Fruit fly (Drosophila melanogaster) whole organism, prepupa: Measurements from ENCODE around the gene CG5973.

Source experiments
- CG10631 ChIP-seq: fragments of 200-800 bp; sonication (Bioruptor generic); optimal IDR thresholded peaks from 2 replicates; lab custom pipeline; 2016; ENCODE audit warnings: missing biosample characterization, missing genetic modification characterization
- CG10669 ChIP-seq: fragments of 200-800 bp; sonication (Bioruptor generic); optimal IDR thresholded peaks from 3 replicates; lab custom pipeline; 2018; ENCODE audit warnings: missing biosample characterization, mild to moderate bottlenecking, missing genetic modification characterization, moderate library complexity
- CG11294 ChIP-seq: fragments of 200-800 bp; sonication (Bioruptor generic); IDR thresholded peaks from 2 replicates; pipeline ENCODE4 v1.3.6; 2022; ENCODE audit warnings: missing biosample characterization, missing genetic modification characterization
- CG1621 ChIP-seq: fragments of 200-800 bp; sonication (Bioruptor generic); optimal IDR thresholded peaks from 3 replicates; lab custom pipeline; 2018; ENCODE audit warnings: missing biosample characterization, mild to moderate bottlenecking, missing genetic modification characterization
- CG16779 ChIP-seq: fragments of 200-800 bp; sonication (Bioruptor generic); optimal IDR thresholded peaks from 3 replicates; lab custom pipeline; 2017; ENCODE audit warnings: missing biosample characterization, mild to moderate bottlenecking, missing genetic modification characterization
- CG3032 ChIP-seq: fragments of 200-800 bp; optimal IDR thresholded peaks from 2 replicates; lab custom pipeline; 2019; ENCODE audit warnings: missing biosample characterization, mild to moderate bottlenecking, missing genetic modification characterization, moderate library complexity
- CG31627 ChIP-seq: fragments of 200-800 bp; sonication (Bioruptor generic); optimal IDR thresholded peaks from 3 replicates; lab custom pipeline; 2016; ENCODE audit warnings: missing biosample characterization, missing genetic modification characterization
- CG32006 ChIP-seq: fragments of 200-800 bp; sonication (Bioruptor generic); optimal IDR thresholded peaks from 3 replicates; lab custom pipeline; 2017; ENCODE audit warnings: missing biosample characterization, mild to moderate bottlenecking, missing genetic modification characterization
- CG34406 ChIP-seq: fragments of 200-800 bp; sonication (Bioruptor generic); optimal IDR thresholded peaks from 3 replicates; lab custom pipeline; 2016; ENCODE audit warnings: missing biosample characterization, missing genetic modification characterization
- CG3919 ChIP-seq: fragments of 200-800 bp; sonication (Bioruptor generic); optimal IDR thresholded peaks from 3 replicates; lab custom pipeline; 2016; ENCODE audit warnings: missing biosample characterization, missing genetic modification characterization
- CG4318 ChIP-seq: fragments of 200-800 bp; sonication (Bioruptor generic); optimal IDR thresholded peaks from 3 replicates; lab custom pipeline; 2017; ENCODE audit warnings: missing biosample characterization, mild to moderate bottlenecking, missing genetic modification characterization
- CG6163 ChIP-seq: fragments of 200-800 bp; sonication (Bioruptor generic); IDR thresholded peaks from 3 replicates; pipeline ENCODE4 v1.3.6; 2022; ENCODE audit warnings: missing biosample characterization, missing genetic modification characterization
- CG6792 ChIP-seq: fragments of 200-800 bp; sonication (Bioruptor generic); optimal IDR thresholded peaks from 3 replicates; lab custom pipeline; 2016; ENCODE audit warnings: missing biosample characterization, missing genetic modification characterization
- CG6854 ChIP-seq: fragments of 200-800 bp; sonication (Bioruptor generic); optimal IDR thresholded peaks from 2 replicates; lab custom pipeline; 2017; ENCODE audit warnings: missing biosample characterization, mild to moderate bottlenecking, missing genetic modification characterization
- CG8119 ChIP-seq: fragments of 200-800 bp; sonication (Bioruptor generic); IDR thresholded peaks from 3 replicates; pipeline ENCODE4 v1.3.6; 2022; ENCODE audit warnings: missing biosample characterization, missing genetic modification characterization
- CG8632 ChIP-seq: fragments of 200-800 bp; sonication (Bioruptor generic); optimal IDR thresholded peaks from 3 replicates; lab custom pipeline; 2016; ENCODE audit warnings: missing biosample characterization, missing genetic modification characterization
- CG9139 ChIP-seq: fragments of 200-800 bp; sonication (Bioruptor generic); optimal IDR thresholded peaks from 3 replicates; lab custom pipeline; 2017; ENCODE audit warnings: missing biosample characterization, mild to moderate bottlenecking, missing genetic modification characterization
- Eip75B ChIP-seq: fragments of 200-800 bp; sonication (Bioruptor generic); optimal IDR thresholded peaks from 3 replicates; lab custom pipeline; 2016; ENCODE audit warnings: missing biosample characterization, missing genetic modification characterization
- Eip78C ChIP-seq: fragments of 200-800 bp; sonication (Bioruptor generic); peaks from one replicate; lab custom pipeline; 2016; ENCODE audit warnings: missing biosample characterization, missing genetic modification characterization
- Eip93F ChIP-seq: fragments of 200-800 bp; sonication (Bioruptor generic); optimal IDR thresholded peaks from 2 replicates; lab custom pipeline; 2016; ENCODE audit warnings: missing biosample characterization, mild to moderate bottlenecking, missing genetic modification characterization
- Ets21C ChIP-seq: fragments of 200-800 bp; sonication (Bioruptor generic); optimal IDR thresholded peaks from 3 replicates; lab custom pipeline; 2016; ENCODE audit warnings: missing biosample characterization, missing genetic modification characterization
- Gug ChIP-seq: fragments of 200-800 bp; sonication (Bioruptor generic); IDR thresholded peaks from 2 replicates; pipeline ENCODE4 v1.3.6; 2022; ENCODE audit warnings: missing biosample characterization, missing genetic modification characterization
- Hr38 ChIP-seq: sonication (Bioruptor generic); optimal IDR thresholded peaks from 2 replicates; lab custom pipeline; 2016; ENCODE audit warnings: missing biosample characterization, missing genetic modification characterization
- Lpt ChIP-seq: fragments of 200-800 bp; sonication (Bioruptor generic); optimal IDR thresholded peaks from 3 replicates; lab custom pipeline; 2016; ENCODE audit warnings: missing biosample characterization, missing genetic modification characterization
- OdsH ChIP-seq: fragments of 200-800 bp; sonication (Bioruptor generic); optimal IDR thresholded peaks from 3 replicates; lab custom pipeline; 2016; ENCODE audit warnings: missing biosample characterization, missing genetic modification characterization
- Smox ChIP-seq: fragments of 200-800 bp; sonication (Bioruptor generic); optimal IDR thresholded peaks from 3 replicates; lab custom pipeline; 2016; ENCODE audit warnings: missing biosample characterization, missing genetic modification characterization
- Sox14 ChIP-seq: fragments of 200-800 bp; sonication (Bioruptor generic); optimal IDR thresholded peaks from 3 replicates; lab custom pipeline; 2016; ENCODE audit warnings: missing biosample characterization, missing genetic modification characterization
- Sox15 ChIP-seq: fragments of 200-800 bp; sonication (Bioruptor generic); optimal IDR thresholded peaks from 3 replicates; lab custom pipeline; 2016; ENCODE audit warnings: missing biosample characterization, missing genetic modification characterization
- achi ChIP-seq: fragments of 200-800 bp; sonication (Bioruptor generic); optimal IDR thresholded peaks from 3 replicates; lab custom pipeline; 2016; ENCODE audit warnings: missing biosample characterization, missing genetic modification characterization
- cyc ChIP-seq: fragments of 200-800 bp; sonication (Bioruptor generic); optimal IDR thresholded peaks from 3 replicates; lab custom pipeline; 2016; ENCODE audit warnings: missing biosample characterization, missing genetic modification characterization
- dac ChIP-seq: fragments of 200-800 bp; sonication (Bioruptor generic); optimal IDR thresholded peaks from 2 replicates; lab custom pipeline; 2017; ENCODE audit warnings: missing biosample characterization, mild to moderate bottlenecking, missing genetic modification characterization
- eg ChIP-seq: fragments of 200-800 bp; sonication (Bioruptor generic); IDR thresholded peaks from 3 replicates; pipeline ENCODE4 v1.3.6; 2022; ENCODE audit warnings: missing biosample characterization, missing genetic modification characterization
- esn ChIP-seq: fragments of 200-800 bp; sonication (Bioruptor generic); optimal IDR thresholded peaks from 2 replicates; lab custom pipeline; 2016; ENCODE audit warnings: missing biosample characterization, mild to moderate bottlenecking, missing genetic modification characterization, moderate library complexity
- fd59A ChIP-seq: fragments of 200-800 bp; sonication (Bioruptor generic); optimal IDR thresholded peaks from 2 replicates; lab custom pipeline; 2017; ENCODE audit warnings: missing biosample characterization, mild to moderate bottlenecking, missing genetic modification characterization, missing genetic modification reagents
- fd85E ChIP-seq: fragments of 200-800 bp; sonication (Bioruptor generic); optimal IDR thresholded peaks from 3 replicates; lab custom pipeline; 2016; ENCODE audit warnings: missing biosample characterization, missing genetic modification characterization
- fkh ChIP-seq: fragments of 200-800 bp; sonication (Bioruptor generic); optimal IDR thresholded peaks from 3 replicates; lab custom pipeline; 2017; ENCODE audit warnings: missing biosample characterization, mild to moderate bottlenecking, missing genetic modification characterization, moderate library complexity
- lz ChIP-seq: fragments of 200-800 bp; sonication (Bioruptor generic); optimal IDR thresholded peaks from 3 replicates; lab custom pipeline; 2016; ENCODE audit warnings: missing biosample characterization, missing genetic modification characterization
- pdm3 ChIP-seq: fragments of 200-800 bp; sonication (Bioruptor generic); optimal IDR thresholded peaks from 3 replicates; lab custom pipeline; 2016; ENCODE audit warnings: missing biosample characterization, missing genetic modification characterization
- spab ChIP-seq: fragments of 200-800 bp; sonication (Bioruptor generic); optimal IDR thresholded peaks from 2 replicates; lab custom pipeline; 2017; ENCODE audit warnings: missing biosample characterization, mild to moderate bottlenecking, missing genetic modification characterization, missing genetic modification reagents
- ss ChIP-seq, 2 experiments: fragments of 200-800 bp; sonication (Bioruptor generic); optimal IDR thresholded peaks; 2 replicates in 1 of 2; 3 replicates in 1 of 2; lab custom pipeline; 2017 to 2018; ENCODE audit warnings: mild to moderate bottlenecking in 2 of 2, missing biosample characterization in 2 of 2, missing genetic modification characterization in 2 of 2, moderate library complexity in 1 of 2
- svp ChIP-seq: fragments of 200-800 bp; sonication (Bioruptor generic); peaks from one replicate; lab custom pipeline; 2016; ENCODE audit warnings: missing biosample characterization, missing genetic modification characterization
- topi ChIP-seq: fragments of 200-800 bp; sonication (Bioruptor generic); optimal IDR thresholded peaks from 3 replicates; lab custom pipeline; 2016; ENCODE audit warnings: missing biosample characterization, missing genetic modification characterization
- vri ChIP-seq: fragments of 200-800 bp; sonication (Bioruptor generic); optimal IDR thresholded peaks from 3 replicates; lab custom pipeline; 2016; ENCODE audit warnings: missing biosample characterization, mild to moderate bottlenecking, missing genetic modification characterization

The CG5973 gene

dm6 chr2L:7419408-7420304 lies 17.6 kb upstream of the CG5973 start (continued):
- TF ChIP-seq esn (GFP tag; lab: Kevin White, UChicago) (peak; percentile 89), OdsH (peak; percentile 54), spab (GFP tag; lab: Kevin White, UChicago) (peak; percentile 15), CG1621 (tag; lab: Kevin White, UChicago) (no peak), Sox15 (GFP tag; lab: Kevin White, UChicago) (no peak), Sox14 (GFP tag; lab: Kevin White, UChicago) (peak; percentile 81), vri (GFP tag; lab: Kevin White, UChicago) (no peak), CG3032 (tag; lab: Kevin White, UChicago) (peak; percentile 77), Eip78C (peak; percentile 86), CG10669 (peak; percentile 64), lz (GFP tag; lab: Kevin White, UChicago) (peak; percentile 85), pdm3 (GFP tag; lab: Kevin White, UChicago) (peak; percentile 65), CG10631 (peak; percentile 78), Hr38 (GFP tag; lab: Kevin White, UChicago) (no peak), dac (GFP tag; lab: Kevin White, UChicago) (no peak), fd59A (GFP tag; lab: Kevin White, UChicago) (peak; percentile 44), CG34406 (GFP tag; lab: Kevin White, UChicago) (peak; percentile 70), Smox (GFP tag; lab: Kevin White, UChicago) (peak; percentile 69)

- peak; percentile 77 for TF ChIP-seq eg (GFP tag; lab: Robert Waterston, UW)
- peak; percentile 26 for TF ChIP-seq dac (GFP tag; lab: Kevin White, UChicago)
- TF ChIP-seq fd85E (GFP tag; lab: Kevin White, UChicago), result peak; percentile 23
- TF ChIP-seq CG8119 (GFP tag; lab: Robert Waterston, UW), result peak; percentile 85
- TF ChIP-seq CG3919 (GFP tag; lab: Kevin White, UChicago), result peak; percentile 86
- TF ChIP-seq Eip93F (GFP tag; lab: Kevin White, UChicago), result peak; percentile 66
- peak; percentile 92 for TF ChIP-seq CG3032 (tag; lab: Kevin White, UChicago)
- TF ChIP-seq fd59A (GFP tag; lab: Kevin White, UChicago), result peak; percentile 94
- TF ChIP-seq Hr38 (GFP tag; lab: Kevin White, UChicago), result no peak
- peak; percentile 80 for TF ChIP-seq CG32006 (GFP tag; lab: Kevin White, UChicago)
- TF ChIP-seq ss (GFP tag; optimal IDR thresholded peaks at IDR 0.05; lab: Kevin White, UChicago), result peak; percentile 90 to 91
- TF ChIP-seq OdsH, result peak; percentile 91
- peak; percentile 85 for TF ChIP-seq achi (GFP tag; lab: Kevin White, UChicago)
- TF ChIP-seq Gug (GFP tag; lab: Robert Waterston, UW), result peak; percentile 75
- TF ChIP-seq Lpt (GFP tag; lab: Kevin White, UChicago), result peak; percentile 70
- peak; percentile 94 for TF ChIP-seq svp (GFP tag; lab: Kevin White, UChicago)
- peak; percentile 81 for TF ChIP-seq Smox (GFP tag; lab: Kevin White, UChicago)
- TF ChIP-seq CG9139, result peak; percentile 83
- peak; percentile 89 for TF ChIP-seq topi (GFP tag; lab: Kevin White, UChicago)
- TF ChIP-seq CG6792 (GFP tag; lab: Kevin White, UChicago), result peak; percentile 85
- TF ChIP-seq Eip75B, result peak; percentile 80
- peak; percentile 95 for TF ChIP-seq Eip78C
- peak; percentile 91 for TF ChIP-seq CG10669
- peak; percentile 91 for TF ChIP-seq pdm3 (GFP tag; lab: Kevin White, UChicago)
- TF ChIP-seq CG10631, result peak; percentile 91
- peak; percentile 77 for TF ChIP-seq Ets21C (GFP tag; lab: Kevin White, UChicago)
- peak; percentile 74 for TF ChIP-seq CG31627
- peak; percentile 74 for TF ChIP-seq CG8632 (GFP tag; lab: Kevin White, UChicago)
- TF ChIP-seq fkh (GFP tag; lab: Kevin White, UChicago), result no peak
- peak; percentile 63 for TF ChIP-seq Sox15 (GFP tag; lab: Kevin White, UChicago)
- peak; percentile 70 for TF ChIP-seq CG16779 (tag; lab: Kevin White, UChicago)
- peak; percentile 89 for TF ChIP-seq spab (GFP tag; lab: Kevin White, UChicago)
- TF ChIP-seq CG4318 (GFP tag; lab: Kevin White, UChicago), result peak; percentile 57
- peak; percentile 88 for TF ChIP-seq CG6163
- TF ChIP-seq Sox14 (GFP tag; lab: Kevin White, UChicago), result peak; percentile 75
- TF ChIP-seq cyc (GFP tag; lab: Kevin White, UChicago), result peak; percentile 74
- TF ChIP-seq CG34406 (GFP tag; lab: Kevin White, UChicago), result peak; percentile 69
- peak; percentile 26 for TF ChIP-seq CG6854 (GFP tag; lab: Kevin White, UChicago)
- peak; percentile 61 for TF ChIP-seq CG11294
These were observed 16.7 kb upstream of the CG5973 start for dm6 chr2L:7420305-7421287.
